Worm (Caenorhabditis elegans) whole organism, L4/young adult: ENCODE measurements around the gene ceh-43.

Experiments used
- W03F9.2 ChIP-seq: fragments of 150-350 bp; optimal IDR thresholded peaks from 2 replicates; lab custom pipeline; 2014; ENCODE audit warnings: missing biosample characterization, missing genetic modification characterization
- dao-5 ChIP-seq: sonication (generic microtip); optimal IDR thresholded peaks from 2 replicates; lab custom pipeline; 2016; ENCODE audit warnings: missing genotype, missing genetic modification characterization, moderate library complexity, missing compliant biosample characterization
- him-1 ChIP-seq: sonication (generic microtip); optimal IDR thresholded peaks from 2 replicates; lab custom pipeline; 2016; ENCODE audit warnings: missing genotype, missing genetic modification reagents, missing genetic modification characterization, missing compliant biosample characterization

DNA sequence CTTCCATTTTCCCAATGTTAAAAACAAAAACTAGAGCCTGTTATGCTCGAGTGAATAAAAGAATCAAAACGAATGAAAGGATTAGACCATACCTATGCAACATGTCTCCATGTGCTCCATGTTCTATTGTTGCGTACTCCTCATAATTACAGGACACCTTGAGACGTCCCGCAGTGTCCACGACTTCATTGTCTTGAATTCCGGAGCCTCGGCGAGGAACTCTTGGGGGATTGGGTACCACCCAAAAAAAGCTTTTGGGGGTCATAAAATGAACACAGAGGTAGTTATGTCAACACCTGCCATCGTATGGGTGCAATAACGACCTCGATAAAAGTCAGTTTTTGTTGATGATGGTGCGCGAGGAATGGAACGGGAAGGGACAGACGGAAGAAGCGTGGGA, 5.2 kb upstream of the ceh-43 start:
- no peak for TF ChIP-seq W03F9.2 (tag; lab: Kevin White, UChicago)
- no peak for TF ChIP-seq him-1 (tag; lab: Kevin White, UChicago)
- no peak for TF ChIP-seq dao-5
